Fruit fly (Drosophila melanogaster) whole organism, embryonic: ENCODE data around the gene unk.
A peak's percentile ranks its signal among the peaks of the same experiment; 100 is the strongest.

ENCODE experiments used
- Antp ChIP-seq: fragments of 200-800 bp; sonication (Bioruptor generic); optimal IDR thresholded peaks from 3 replicates; lab custom pipeline; 2016; ENCODE audit warnings: missing biosample characterization, missing genetic modification characterization
- Atf-2 ChIP-seq: fragments of 200-800 bp; sonication (Bioruptor generic); optimal IDR thresholded peaks from 2 replicates; lab custom pipeline; 2016; ENCODE audit warnings: missing biosample characterization, missing genetic modification characterization
- Atf3 ChIP-seq: fragments of 200-800 bp; sonication (Bioruptor generic); optimal IDR thresholded peaks from 3 replicates; lab custom pipeline; 2016; ENCODE audit warnings: missing biosample characterization, missing genetic modification characterization
- Awh ChIP-seq: fragments of 200-800 bp; sonication (Bioruptor generic); IDR thresholded peaks from 2 replicates; pipeline ENCODE4, ENCODE4 v1.3.6; 2022; ENCODE audit warnings: missing biosample characterization, missing genetic modification characterization
- B-H2 ChIP-seq: fragments of 200-800 bp; sonication (Bioruptor generic); optimal IDR thresholded peaks from 2 replicates; lab custom pipeline; 2018; ENCODE audit warnings: missing biosample characterization, mild to moderate bottlenecking, missing genetic modification characterization
- Blimp-1 ChIP-seq: fragments of 200-800 bp; sonication (Bioruptor generic); optimal IDR thresholded peaks from 3 replicates; lab custom pipeline; 2018; ENCODE audit warnings: missing biosample characterization, missing genetic modification characterization, mild to moderate bottlenecking, moderate library complexity, missing genetic modification reagents
- CG16815 ChIP-seq: fragments of 200-800 bp; sonication (Bioruptor generic); optimal IDR thresholded peaks from 3 replicates; lab custom pipeline; 2017; ENCODE audit warnings: missing biosample characterization, mild to moderate bottlenecking, missing genetic modification characterization
- CG17186 ChIP-seq: fragments of 200-800 bp; sonication (Bioruptor generic); optimal IDR thresholded peaks from 3 replicates; lab custom pipeline; 2017; ENCODE audit warnings: missing biosample characterization, missing genetic modification reagents, missing genetic modification characterization
- CG17829 ChIP-seq: fragments of 200-800 bp; optimal IDR thresholded peaks from 2 replicates; lab custom pipeline; 2019; ENCODE audit warnings: missing biosample characterization, mild to moderate bottlenecking, missing genetic modification characterization, moderate library complexity
- CG18476 ChIP-seq: fragments of 200-800 bp; sonication (Bioruptor generic); optimal IDR thresholded peaks from 2 replicates; lab custom pipeline; 2016; ENCODE audit warnings: missing biosample characterization, mild to moderate bottlenecking, missing genetic modification characterization
- CG18599 ChIP-seq: fragments of 200-800 bp; sonication (Bioruptor generic); optimal IDR thresholded peaks from 3 replicates; lab custom pipeline; 2017; ENCODE audit warnings: missing biosample characterization, missing genetic modification characterization, mild to moderate bottlenecking, moderate library complexity, missing genetic modification reagents
- CG2875 ChIP-seq: fragments of 200-800 bp; sonication (Bioruptor generic); optimal IDR thresholded peaks from 2 replicates; lab custom pipeline; 2017; ENCODE audit warnings: missing biosample characterization, mild to moderate bottlenecking, missing genetic modification characterization, missing genetic modification reagents
- CG31441 ChIP-seq: fragments of 200-800 bp; sonication (Bioruptor generic); IDR thresholded peaks from 2 replicates; pipeline ENCODE4 v1.3.6; 2022; ENCODE audit warnings: missing biosample characterization, missing genetic modification characterization
- CG42726 ChIP-seq: fragments of 200-800 bp; sonication (Bioruptor generic); IDR thresholded peaks from 2 replicates; pipeline ENCODE4 v1.3.6; 2022; ENCODE audit warnings: missing biosample characterization, missing genetic modification characterization; ENCODE audit not compliant: partially characterized antibody
- CG6654 ChIP-seq: fragments of 200-800 bp; sonication (Bioruptor generic); optimal IDR thresholded peaks from 2 replicates; lab custom pipeline; 2017; ENCODE audit warnings: missing biosample characterization, mild to moderate bottlenecking, missing genetic modification characterization
- CG7963 ChIP-seq: fragments of 200-800 bp; sonication (Bioruptor generic); IDR thresholded peaks from 3 replicates; pipeline ENCODE4 v1.3.6; 2022; ENCODE audit warnings: missing biosample characterization, missing genetic modification characterization; ENCODE audit not compliant: partially characterized antibody
- CG7987 ChIP-seq: fragments of 200-800 bp; sonication (Bioruptor generic); optimal IDR thresholded peaks from 2 replicates; lab custom pipeline; 2018; ENCODE audit warnings: missing biosample characterization, mild to moderate bottlenecking, missing genetic modification characterization, moderate library complexity
- CG8478 ChIP-seq: fragments of >200 bp; optimal IDR thresholded peaks from 2 replicates; lab custom pipeline; 2018
- D19A ChIP-seq: fragments of 200-800 bp; optimal IDR thresholded peaks from 3 replicates; lab custom pipeline; 2019; ENCODE audit warnings: missing biosample characterization, mild to moderate bottlenecking, missing genetic modification characterization, moderate library complexity
- D19B ChIP-seq: fragments of 200-800 bp; sonication (Bioruptor generic); optimal IDR thresholded peaks from 2 replicates; lab custom pipeline; 2017; ENCODE audit warnings: missing biosample characterization, mild to moderate bottlenecking, missing genetic modification characterization
- Fer3 ChIP-seq: fragments of 200-800 bp; sonication (Bioruptor generic); optimal IDR thresholded peaks from 2 replicates; lab custom pipeline; 2018; ENCODE audit warnings: missing biosample characterization, mild to moderate bottlenecking, missing genetic modification characterization, moderate library complexity
- HHEX ChIP-seq: fragments of 200-800 bp; sonication (Bioruptor generic); optimal IDR thresholded peaks from 3 replicates; lab custom pipeline; 2017; ENCODE audit warnings: missing biosample characterization, mild to moderate bottlenecking, missing genetic modification characterization, missing genetic modification reagents
- Hey ChIP-seq: fragments of 200-800 bp; sonication (Bioruptor generic); optimal IDR thresholded peaks from 3 replicates; lab custom pipeline; 2018; ENCODE audit warnings: missing biosample characterization, mild to moderate bottlenecking, missing genetic modification characterization
- Lhr ChIP-seq: fragments of 200-800 bp; sonication (Bioruptor generic); optimal IDR thresholded peaks from 3 replicates; lab custom pipeline; 2017; ENCODE audit warnings: mild to moderate bottlenecking, missing biosample characterization, missing genetic modification reagents, missing genetic modification characterization
- Max ChIP-seq: fragments of 200-800 bp; sonication (Bioruptor generic); optimal IDR thresholded peaks from 2 replicates; lab custom pipeline; 2016; ENCODE audit warnings: missing biosample characterization, mild to moderate bottlenecking, missing genetic modification characterization
- Rfx ChIP-seq: fragments of 200-800 bp; sonication (Bioruptor generic); IDR thresholded peaks from 2 replicates; pipeline ENCODE4 v1.3.6; 2022; ENCODE audit warnings: missing biosample characterization, missing genetic modification characterization
- Ssrp ChIP-seq: fragments of 200-800 bp; sonication (Bioruptor generic); optimal IDR thresholded peaks from 2 replicates; lab custom pipeline; 2018; ENCODE audit warnings: missing biosample characterization, mild to moderate bottlenecking, missing genetic modification characterization, moderate library complexity
- Usf ChIP-seq: fragments of 200-800 bp; sonication (Bioruptor generic); optimal IDR thresholded peaks from 2 replicates; lab custom pipeline; 2017; ENCODE audit warnings: missing genotype, missing biosample characterization, missing genetic modification characterization
- ato ChIP-seq: fragments of 200-800 bp; sonication (Bioruptor generic); IDR thresholded peaks from 2 replicates; pipeline ENCODE4 v1.3.6; 2022; ENCODE audit warnings: missing biosample characterization, missing genetic modification characterization; ENCODE audit not compliant: partially characterized antibody
- az2 ChIP-seq: fragments of 200-800 bp; sonication (Bioruptor generic); optimal IDR thresholded peaks from 3 replicates; lab custom pipeline; 2016; ENCODE audit warnings: missing biosample characterization, missing genetic modification characterization
- bab2 ChIP-seq: fragments of 200-800 bp; sonication (Bioruptor generic); optimal IDR thresholded peaks from 2 replicates; lab custom pipeline; 2016; ENCODE audit warnings: missing biosample characterization, missing genetic modification characterization
- disco-r ChIP-seq: fragments of 200-800 bp; sonication (Bioruptor generic); optimal IDR thresholded peaks from 2 replicates; lab custom pipeline; 2016; ENCODE audit warnings: missing biosample characterization, missing genetic modification characterization
- dysf ChIP-seq: fragments of 200-800 bp; sonication (Bioruptor generic); IDR thresholded peaks from 3 replicates; pipeline ENCODE4 v1.3.6; 2022; ENCODE audit warnings: missing biosample characterization, missing genetic modification characterization
- emc ChIP-seq: fragments of 200-800 bp; sonication (Bioruptor generic); optimal IDR thresholded peaks from 2 replicates; lab custom pipeline; 2016; ENCODE audit warnings: missing biosample characterization, missing genetic modification characterization
- ewg ChIP-seq: fragments of 200-800 bp; sonication (Bioruptor generic); optimal IDR thresholded peaks from 3 replicates; lab custom pipeline; 2017; ENCODE audit warnings: mild to moderate bottlenecking, missing biosample characterization, missing genetic modification reagents, missing genetic modification characterization
- fru ChIP-seq: fragments of >200 bp; optimal IDR thresholded peaks from 2 replicates; lab custom pipeline; 2017
- grn ChIP-seq: fragments of 200-800 bp; sonication (Bioruptor generic); optimal IDR thresholded peaks from 3 replicates; lab custom pipeline; 2017; ENCODE audit warnings: missing biosample characterization, missing genetic modification characterization
- ind ChIP-seq: fragments of 200-800 bp; sonication (Bioruptor generic); optimal IDR thresholded peaks from 3 replicates; lab custom pipeline; 2016; ENCODE audit warnings: missing biosample characterization, missing genetic modification characterization
- lbe ChIP-seq: fragments of 200-800 bp; sonication (Bioruptor generic); optimal IDR thresholded peaks from 2 replicates; lab custom pipeline; 2016; ENCODE audit warnings: missing biosample characterization, mild to moderate bottlenecking, missing genetic modification characterization
- peb ChIP-seq: fragments of 200-800 bp; sonication (Bioruptor generic); IDR thresholded peaks from 2 replicates; pipeline ENCODE4 v1.3.6; 2022; ENCODE audit warnings: missing biosample characterization, missing genetic modification characterization
- psq ChIP-seq: fragments of 200-800 bp; sonication (Bioruptor generic); optimal IDR thresholded peaks from 2 replicates; lab custom pipeline; 2017; ENCODE audit warnings: missing biosample characterization, missing genetic modification characterization
- shn ChIP-seq: fragments of 200-800 bp; sonication (Bioruptor generic); optimal IDR thresholded peaks from 3 replicates; lab custom pipeline; 2016; ENCODE audit warnings: missing biosample characterization, missing genetic modification characterization
- ssp ChIP-seq: fragments of 200-800 bp; sonication (Bioruptor generic); IDR thresholded peaks from 2 replicates; pipeline ENCODE4 v1.3.6; 2022; ENCODE audit warnings: missing biosample characterization, missing genetic modification characterization
- vfl ChIP-seq: fragments of 200-800 bp; sonication (Bioruptor generic); optimal IDR thresholded peaks from 2 replicates; lab custom pipeline; 2016; ENCODE audit warnings: missing biosample characterization, missing genetic modification characterization
- wor ChIP-seq: fragments of 200-800 bp; sonication (Bioruptor generic); IDR thresholded peaks from 2 replicates; pipeline ENCODE4 v1.3.6; 2022; ENCODE audit warnings: missing biosample characterization, missing genetic modification characterization
- zen ChIP-seq: fragments of 200-800 bp; sonication (Bioruptor generic); optimal IDR thresholded peaks from 3 replicates; lab custom pipeline; 2018; ENCODE audit warnings: missing biosample characterization, mild to moderate bottlenecking, missing genetic modification characterization, moderate library complexity

unk gene

DNA sequence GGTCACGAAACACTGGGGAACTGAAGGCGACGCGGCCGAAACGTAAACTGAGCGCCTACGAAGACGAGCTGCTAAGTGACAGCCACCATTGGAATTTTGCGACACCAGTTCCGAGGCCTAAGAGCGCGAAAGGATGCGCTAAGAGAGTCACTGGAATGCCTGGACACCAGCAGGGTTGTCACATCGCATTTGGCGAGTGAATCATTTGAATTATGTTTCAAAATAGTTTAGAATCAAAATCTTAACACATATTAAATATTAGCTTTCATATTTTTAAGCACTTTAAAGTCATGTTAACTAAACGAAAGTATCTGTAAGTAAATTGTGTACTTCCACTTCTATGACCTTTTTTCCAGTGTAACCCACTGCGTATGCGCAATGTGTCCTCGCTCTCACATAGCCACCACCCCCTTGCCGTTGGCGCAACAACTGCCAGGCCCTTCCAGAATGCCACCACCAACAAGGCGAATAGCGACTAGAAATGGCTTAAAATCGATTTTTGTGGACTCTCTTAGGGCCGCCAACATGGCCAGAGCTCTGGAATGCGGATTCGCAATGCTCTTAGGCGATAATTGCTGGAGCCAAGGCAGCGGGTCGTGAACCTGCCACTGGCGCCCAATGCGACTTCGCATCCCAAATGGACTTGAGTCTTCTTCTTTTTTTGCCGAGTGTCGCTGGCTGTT lies 44.8 kb downstream of the unk start, which contains the start of gene Cow (continued):
- peak; percentile 32 for TF ChIP-seq CG17829
- TF ChIP-seq Fer3 = peak; percentile 60
- no peak for TF ChIP-seq peb (GFP tag; lab: Robert Waterston, UW)
- peak; percentile 82 for TF ChIP-seq dysf
- TF ChIP-seq Usf = no peak
- TF ChIP-seq ind (GFP tag; lab: Kevin White, UChicago) = peak; percentile 64
- peak; percentile 48 for TF ChIP-seq bab2
- TF ChIP-seq CG7987 (GFP tag; lab: Kevin White, UChicago) = no peak
- no peak for TF ChIP-seq CG42726 (GFP tag; lab: Robert Waterston, UW)
- no peak for TF ChIP-seq CG6654
- TF ChIP-seq HHEX (GFP tag; lab: Kevin White, UChicago) = peak; percentile 66
- no peak for TF ChIP-seq grn
- peak; percentile 27 for TF ChIP-seq Ssrp (tag; lab: Kevin White, UChicago)
- peak; percentile 35 for TF ChIP-seq az2
- TF ChIP-seq lbe (GFP tag; lab: Kevin White, UChicago) = no peak
- no peak for TF ChIP-seq CG2875 (GFP tag; lab: Kevin White, UChicago)
- no peak for TF ChIP-seq psq (GFP tag; lab: Kevin White, UChicago)
- no peak for TF ChIP-seq fru (lab: Kevin White, UChicago)
- peak; percentile 77 for TF ChIP-seq Rfx
- TF ChIP-seq Awh (GFP tag; lab: Robert Waterston, UW) = no peak
- no peak for TF ChIP-seq disco-r (GFP tag; lab: Kevin White, UChicago)
- TF ChIP-seq emc (GFP tag; lab: Kevin White, UChicago) = no peak
- TF ChIP-seq CG17186 (GFP tag; lab: Kevin White, UChicago) = no peak
- no peak for TF ChIP-seq CG7963 (GFP tag; lab: Robert Waterston, UW)
- no peak for TF ChIP-seq CG8478
- TF ChIP-seq Blimp-1 (GFP tag; lab: Kevin White, UChicago) = no peak
- TF ChIP-seq ssp (GFP tag; lab: Robert Waterston, UW) = peak; percentile 48; the same call in 1 of the 2 replicates
- no peak for TF ChIP-seq Atf3
- TF ChIP-seq Hey (tag; lab: Kevin White, UChicago) = no peak
- peak; percentile 93 for TF ChIP-seq CG18599 (GFP tag; lab: Kevin White, UChicago)
- TF ChIP-seq CG18476 (GFP tag; lab: Kevin White, UChicago) = peak; percentile 51
- peak; percentile 5 for TF ChIP-seq D19B (GFP tag; lab: Kevin White, UChicago)
- no peak for TF ChIP-seq wor (GFP tag; lab: Robert Waterston, UW)
- peak; percentile 27 for TF ChIP-seq B-H2
- no peak for TF ChIP-seq ato (GFP tag; lab: Robert Waterston, UW)
- TF ChIP-seq CG16815 = no peak
- peak; percentile 17 for TF ChIP-seq D19A (tag; lab: Kevin White, UChicago)
- TF ChIP-seq vfl = peak; percentile 18
- TF ChIP-seq Atf-2 (GFP tag; lab: Kevin White, UChicago) = peak; percentile 36
- TF ChIP-seq zen = no peak
- peak; percentile 32 for TF ChIP-seq Antp (GFP tag; lab: Kevin White, UChicago)
- TF ChIP-seq CG31441 (GFP tag; lab: Robert Waterston, UW) = peak; percentile 39; the same call in 1 of the 2 replicates
- TF ChIP-seq shn (GFP tag; lab: Kevin White, UChicago) = no peak
- TF ChIP-seq Max (GFP tag; lab: Kevin White, UChicago) = peak; percentile 36
- peak; percentile 98 for TF ChIP-seq ewg (GFP tag; lab: Kevin White, UChicago)
- TF ChIP-seq Lhr (GFP tag; lab: Kevin White, UChicago) = no peak
